Worm (Caenorhabditis elegans) whole organism, L1 larva: ENCODE results near the gene rbm-42.
A peak's percentile ranks its signal among the peaks of the same experiment; 100 is the strongest.

Experiments
- C16A3.4 ChIP-seq: fragments of 150-350 bp; optimal IDR thresholded peaks from 2 replicates; lab custom pipeline; 2014; ENCODE audit warnings: missing biosample characterization, missing genetic modification characterization
- F16B12.6 ChIP-seq: fragments of 150-350 bp; optimal IDR thresholded peaks from 2 replicates; lab custom pipeline; 2014; ENCODE audit warnings: missing biosample characterization, missing genetic modification characterization
- Y116A8C.19 ChIP-seq: sonication (generic microtip); optimal IDR thresholded peaks from 2 replicates; lab custom pipeline; 2016; ENCODE audit warnings: missing compliant biosample characterization, missing genetic modification characterization, borderline replicate concordance
- alr-1 ChIP-seq: fragments of 200-800 bp; sonication (Bioruptor generic); optimal IDR thresholded peaks from 2 replicates; lab custom pipeline; 2018; ENCODE audit warnings: borderline replicate concordance, mild to moderate bottlenecking, missing genetic modification characterization, missing compliant biosample characterization
- aly-2 ChIP-seq: fragments of 150-350 bp; optimal IDR thresholded peaks from 2 replicates; lab custom pipeline; 2014; ENCODE audit warnings: missing biosample characterization, missing genetic modification characterization
- ama-1 ChIP-seq: fragments of 150-350 bp; optimal IDR thresholded peaks from 2 replicates; lab custom pipeline; 2014
- blmp-1 ChIP-seq: fragments of 150-350 bp; optimal IDR thresholded peaks from 2 replicates; lab custom pipeline; 2014; ENCODE audit warnings: missing biosample characterization, missing genetic modification characterization
- ceh-63 ChIP-seq: fragments of 200-800 bp; sonication (Bioruptor generic); optimal IDR thresholded peaks from 2 replicates; lab custom pipeline; 2018; ENCODE audit warnings: mild to moderate bottlenecking, missing genetic modification characterization, missing compliant biosample characterization
- ceh-90 ChIP-seq: sonication (generic microtip); optimal IDR thresholded peaks from 2 replicates; lab custom pipeline; 2016; ENCODE audit warnings: missing genetic modification characterization, missing compliant biosample characterization
- dpl-1 ChIP-seq, 3 experiments: fragments of 150-350 bp in 2 of 3; sonication (generic microtip) in 1 of 3; optimal IDR thresholded peaks; 2 replicates each; lab custom pipeline; 2014 to 2017; ENCODE audit warnings: missing biosample characterization in 3 of 3, missing genetic modification characterization in 3 of 3, missing genetic modification reagents in 3 of 3
- dsc-1 ChIP-seq: sonication (generic microtip); optimal IDR thresholded peaks from 2 replicates; lab custom pipeline; 2016; ENCODE audit warnings: mild to moderate bottlenecking, missing genetic modification characterization, missing compliant biosample characterization
- efl-1 ChIP-seq, 4 experiments: fragments of 150-350 bp; optimal IDR thresholded peaks in 3 of 4; peaks in 1 of 4; 1 replicate in 1 of 4; 2 replicates in 3 of 4; lab custom pipeline; 2014; ENCODE audit warnings: missing biosample characterization in 2 of 4, missing genetic modification characterization in 2 of 4, missing genetic modification reagents in 2 of 4
- efl-3 ChIP-seq: fragments of 200-800 bp; sonication (Bioruptor generic); optimal IDR thresholded peaks from 2 replicates; lab custom pipeline; 2018; ENCODE audit warnings: mild to moderate bottlenecking, missing genetic modification characterization, missing compliant biosample characterization
- egl-27 ChIP-seq, 2 experiments: fragments of 150-350 bp in 1 of 2; sonication (generic microtip); optimal IDR thresholded peaks; 3 replicates each; lab custom pipeline; 2017 to 2018; ENCODE audit warnings: missing biosample characterization in 2 of 2, missing genetic modification characterization in 2 of 2, missing genetic modification reagents in 2 of 2
- fkh-8 ChIP-seq: sonication (generic microtip); optimal IDR thresholded peaks from 2 replicates; lab custom pipeline; 2016; ENCODE audit warnings: mild to moderate bottlenecking, missing genetic modification characterization, missing compliant biosample characterization
- grh-1 ChIP-seq: fragments of 200-800 bp; sonication (Bioruptor generic); IDR thresholded peaks from 2 replicates; pipeline ENCODE4 v1.3.6; 2022; ENCODE audit warnings: missing genetic modification reagents, missing genetic modification characterization, missing compliant biosample characterization
- jun-1 ChIP-seq: fragments of 150-350 bp; optimal IDR thresholded peaks from 2 replicates; lab custom pipeline; 2014; ENCODE audit warnings: missing biosample characterization, missing genetic modification reagents, missing genetic modification characterization
- lin-13 ChIP-seq: fragments of 150-350 bp; optimal IDR thresholded peaks from 2 replicates; lab custom pipeline; 2014; ENCODE audit warnings: missing biosample characterization, missing genetic modification reagents, missing genetic modification characterization
- lin-14 ChIP-seq: fragments of 200-800 bp; sonication (Bioruptor generic); optimal IDR thresholded peaks from 2 replicates; lab custom pipeline; 2018; ENCODE audit warnings: mild to moderate bottlenecking, missing genetic modification characterization, moderate library complexity, missing compliant biosample characterization
- lin-35 ChIP-seq, 2 experiments: fragments of 150-350 bp; optimal IDR thresholded peaks; 2 replicates each; lab custom pipeline; 2014; ENCODE audit warnings: missing biosample characterization in 2 of 2, missing genetic modification characterization in 2 of 2, missing genetic modification reagents in 2 of 2
- lsy-2 ChIP-seq, 2 experiments: fragments of 150-350 bp; optimal IDR thresholded peaks; 2 replicates each; lab custom pipeline; 2014; ENCODE audit warnings: missing biosample characterization in 2 of 2, missing genetic modification characterization in 2 of 2
- mab-9 ChIP-seq: fragments of 200-800 bp; sonication (Bioruptor generic); IDR thresholded peaks from 2 replicates; pipeline ENCODE4 v1.3.6; 2022; ENCODE audit warnings: missing genetic modification reagents, missing genetic modification characterization, missing compliant biosample characterization
- mef-2 ChIP-seq: fragments of 150-350 bp; optimal IDR thresholded peaks from 2 replicates; lab custom pipeline; 2014; ENCODE audit warnings: missing biosample characterization, missing genetic modification characterization
- mep-1 ChIP-seq: fragments of 150-350 bp; optimal IDR thresholded peaks from 2 replicates; lab custom pipeline; 2014; ENCODE audit warnings: missing biosample characterization, missing genetic modification characterization
- nhr-12 ChIP-seq: sonication (generic microtip); optimal IDR thresholded peaks from 2 replicates; lab custom pipeline; 2017; ENCODE audit warnings: missing biosample characterization, missing genetic modification characterization
- nhr-19 ChIP-seq: fragments of 200-800 bp; sonication (Bioruptor generic); conservative IDR thresholded peaks from 2 replicates; pipeline ENCODE4 v1.3.6; 2022; ENCODE audit warnings: missing genetic modification characterization, missing compliant biosample characterization
- nhr-20 ChIP-seq: sonication (generic microtip); optimal IDR thresholded peaks from 2 replicates; lab custom pipeline; 2016; ENCODE audit warnings: mild to moderate bottlenecking, missing genetic modification characterization, missing compliant biosample characterization
- nhr-47 ChIP-seq: sonication (generic microtip); optimal IDR thresholded peaks from 2 replicates; lab custom pipeline; 2016; ENCODE audit warnings: mild to moderate bottlenecking, missing genetic modification characterization, moderate library complexity, missing compliant biosample characterization
- nhr-71 ChIP-seq: sonication (generic microtip); optimal IDR thresholded peaks from 2 replicates; lab custom pipeline; 2016; ENCODE audit warnings: mild to moderate bottlenecking, missing genetic modification characterization, moderate library complexity, missing compliant biosample characterization
- nhr-76 ChIP-seq: sonication (generic microtip); optimal IDR thresholded peaks from 2 replicates; lab custom pipeline; 2017; ENCODE audit warnings: missing biosample characterization, missing genetic modification characterization
- nhr-77 ChIP-seq: fragments of 150-350 bp; optimal IDR thresholded peaks from 2 replicates; lab custom pipeline; 2014; ENCODE audit warnings: missing biosample characterization, missing genetic modification characterization
- nhr-85 ChIP-seq: sonication (generic microtip); peaks from one replicate; lab custom pipeline; 2016; ENCODE audit warnings: missing genetic modification characterization, inconsistent platforms, missing compliant biosample characterization
- nhr-90 ChIP-seq: sonication (generic microtip); optimal IDR thresholded peaks from 2 replicates; lab custom pipeline; 2016; ENCODE audit warnings: mild to moderate bottlenecking, missing genetic modification characterization, missing compliant biosample characterization; ENCODE audit not compliant: poor library complexity
- pag-3 ChIP-seq: sonication (generic microtip); optimal IDR thresholded peaks from 2 replicates; lab custom pipeline; 2017; ENCODE audit warnings: missing genetic modification characterization, mild to moderate bottlenecking, missing compliant biosample characterization, antibody characterized with exemption, borderline replicate concordance; ENCODE audit not compliant: insufficient read depth
- rnt-1 ChIP-seq: sonication (generic microtip); optimal IDR thresholded peaks from 2 replicates; lab custom pipeline; 2016; ENCODE audit warnings: mild to moderate bottlenecking, missing genetic modification characterization, moderate library complexity, missing compliant biosample characterization
- skn-1 ChIP-seq: fragments of 150-350 bp; optimal IDR thresholded peaks from 2 replicates; lab custom pipeline; 2014; ENCODE audit warnings: missing biosample characterization, missing genetic modification characterization
- snpc-4 ChIP-seq: fragments of 150-350 bp; optimal IDR thresholded peaks from 2 replicates; lab custom pipeline; 2014; ENCODE audit warnings: missing biosample characterization, missing genetic modification characterization
- snu-23 ChIP-seq: sonication (generic microtip); optimal IDR thresholded peaks from 2 replicates; lab custom pipeline; 2016; ENCODE audit warnings: missing genetic modification characterization, missing compliant biosample characterization
- sptf-1 ChIP-seq: fragments of 150-350 bp; optimal IDR thresholded peaks from 2 replicates; lab custom pipeline; 2014; ENCODE audit warnings: missing biosample characterization, missing genetic modification characterization
- sup-37 ChIP-seq: fragments of 200-800 bp; sonication (Bioruptor generic); optimal IDR thresholded peaks from 2 replicates; lab custom pipeline; 2018; ENCODE audit warnings: mild to moderate bottlenecking, missing genetic modification characterization, missing compliant biosample characterization
- swsn-7 ChIP-seq: sonication (generic microtip); optimal IDR thresholded peaks from 2 replicates; lab custom pipeline; 2016; ENCODE audit warnings: missing genetic modification characterization, missing compliant biosample characterization
- tbx-2 ChIP-seq: sonication (generic microtip); optimal IDR thresholded peaks from 2 replicates; lab custom pipeline; 2016; ENCODE audit warnings: missing genetic modification characterization, missing compliant biosample characterization
- tlp-1 ChIP-seq: fragments of 150-350 bp; optimal IDR thresholded peaks from 2 replicates; lab custom pipeline; 2014; ENCODE audit warnings: missing biosample characterization, missing genetic modification characterization
- unc-30 ChIP-seq: sonication (generic microtip); optimal IDR thresholded peaks from 2 replicates; lab custom pipeline; 2017; ENCODE audit warnings: missing biosample characterization, missing genetic modification characterization
- unc-62 ChIP-seq: fragments of 150-350 bp; optimal IDR thresholded peaks from 2 replicates; lab custom pipeline; 2014; ENCODE audit warnings: missing biosample characterization, missing genetic modification reagents, missing genetic modification characterization
- unc-86 ChIP-seq: sonication (generic microtip); optimal IDR thresholded peaks from 2 replicates; lab custom pipeline; 2016; ENCODE audit warnings: missing genetic modification characterization, missing compliant biosample characterization
- unc-98 ChIP-seq: fragments of 200-800 bp; sonication (Bioruptor generic); IDR thresholded peaks from 2 replicates; pipeline ENCODE4 v1.3.6; 2022; ENCODE audit warnings: missing genetic modification characterization, missing compliant biosample characterization
- xbp-1 ChIP-seq: sonication (generic microtip); optimal IDR thresholded peaks from 2 replicates; lab custom pipeline; 2016; ENCODE audit warnings: missing genetic modification characterization, missing compliant biosample characterization
- zip-4 ChIP-seq: fragments of 200-800 bp; sonication (Bioruptor generic); optimal IDR thresholded peaks from 2 replicates; lab custom pipeline; 2018; ENCODE audit warnings: mild to moderate bottlenecking, missing genetic modification characterization, moderate library complexity, missing compliant biosample characterization

rbm-42 gene

DNA sequence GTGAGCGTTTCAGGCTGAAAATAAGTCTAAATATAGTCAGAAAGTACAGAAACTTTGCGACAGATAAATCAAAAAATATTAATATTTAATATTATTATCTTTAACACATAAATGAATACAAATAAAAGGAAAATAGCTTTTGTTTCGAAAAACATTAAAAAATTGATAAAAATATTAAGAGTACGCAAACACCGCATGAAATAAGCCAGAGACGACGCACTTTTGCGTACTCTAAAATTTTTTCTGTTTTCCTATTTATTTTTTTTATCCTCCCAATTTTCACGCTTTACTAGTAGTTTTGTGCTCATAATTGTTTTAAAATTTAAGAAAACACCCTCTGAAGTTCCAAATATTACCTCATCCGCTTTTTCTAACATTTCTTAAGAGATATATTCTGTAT, at the start of gene rbm-42, which contains the start of gene grwd-1:
rbm-42 (minus strand) TSS at position 93 of the 400 bp plus-strand sequence.
grwd-1 (plus strand) TSS at position 328 of the 400 bp plus-strand sequence.
- TF ChIP-seq snu-23 (GFP tag; lab: Kevin White, UChicago) = peak; percentile 30
- TF ChIP-seq dpl-1 (GFP tag; optimal IDR thresholded peaks at IDR 0.05; lab: Kevin White, UChicago) = peak in 2 of 3 experiments; percentile 49 to 57
- TF ChIP-seq lsy-2 (tag; optimal IDR thresholded peaks at IDR 0.05; lab: Kevin White, UChicago) = peak; percentile 27 to 66
- peak; percentile 32 to 43 for TF ChIP-seq efl-1 (optimal IDR thresholded peaks at IDR 0.05; lab: Kevin White, UChicago)
- TF ChIP-seq efl-1 (GFP tag; optimal IDR thresholded peaks at IDR 0.05 in 1 of 2; lab: Kevin White, UChicago) = peak; percentile 58 to 76
- TF ChIP-seq tlp-1 = no peak
- TF ChIP-seq snpc-4 (tag; lab: Kevin White, UChicago) = no peak
- no peak for TF ChIP-seq aly-2
- peak; percentile 83 for TF ChIP-seq F16B12.6 (tag; lab: Kevin White, UChicago)
- TF ChIP-seq skn-1 = peak; percentile 20
- TF ChIP-seq lin-35 (GFP tag; optimal IDR thresholded peaks at IDR 0.05; lab: Kevin White, UChicago) = peak; percentile 21 to 57
- peak; percentile 8 for TF ChIP-seq C16A3.4 (tag; lab: Kevin White, UChicago)
- peak; percentile 15 for TF ChIP-seq blmp-1 (tag; lab: Kevin White, UChicago)
- peak; percentile 42 for TF ChIP-seq tbx-2
- TF ChIP-seq mep-1 (tag; lab: Kevin White, UChicago) = peak; percentile 62

DNA sequence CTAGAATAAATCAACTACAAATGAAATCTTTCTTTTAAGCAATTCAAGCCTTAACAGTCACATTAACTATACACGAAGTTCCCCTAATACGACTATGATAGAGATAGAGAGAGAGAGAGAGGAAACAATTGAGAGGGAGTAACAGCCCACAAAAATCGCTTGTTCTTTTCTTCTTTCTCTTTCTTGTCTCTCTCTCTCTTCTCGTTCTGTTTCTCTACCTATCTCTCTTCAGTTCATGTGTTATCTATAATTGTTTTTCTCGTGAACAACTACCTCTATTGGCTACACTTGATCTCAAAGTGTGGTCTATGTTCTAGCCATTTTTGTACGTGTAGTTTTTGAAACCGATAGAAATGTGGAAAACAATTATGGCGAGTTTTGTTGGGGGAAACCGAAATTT, 49.6 kb upstream of the rbm-42 start:
- TF ChIP-seq zip-4 (GFP tag; lab: Kevin White, UChicago) (no peak), lin-13 (GFP tag; lab: Kevin White, UChicago) (peak; percentile 12), tbx-2 (peak; percentile 51), nhr-76 (tag; lab: Kevin White, UChicago) (no peak), lin-14 (GFP tag; lab: Kevin White, UChicago) (peak; percentile 88), blmp-1 (tag; lab: Kevin White, UChicago) (peak; percentile 40), unc-62 (GFP tag; lab: Kevin White, UChicago) (no peak), alr-1 (no peak), mab-9 (GFP tag; lab: Robert Waterston, UW) (no peak), ceh-90 (tag; lab: Kevin White, UChicago) (no peak), nhr-47 (tag; lab: Kevin White, UChicago) (peak; percentile 46), xbp-1 (tag; lab: Kevin White, UChicago) (no peak), swsn-7 (peak; percentile 39), dsc-1 (no peak), C16A3.4 (tag; lab: Kevin White, UChicago) (peak; percentile 43), nhr-20 (tag; lab: Kevin White, UChicago) (peak; percentile 87), fkh-8 (tag; lab: Kevin White, UChicago) (peak; percentile 8), egl-27 (tag; optimal IDR thresholded peaks at IDR 0.05; lab: Kevin White, UChicago) (no peak), unc-86 (tag; lab: Kevin White, UChicago) (no peak), pag-3 (no peak), jun-1 (tag; lab: Kevin White, UChicago) (peak; percentile 46), unc-30 (tag; lab: Kevin White, UChicago) (no peak), nhr-19 (GFP tag; lab: Robert Waterston, UW) (peak; percentile 60), efl-3 (no peak), nhr-85 (tag; lab: Kevin White, UChicago) (peak; percentile 89), dpl-1 (GFP tag; optimal IDR thresholded peaks at IDR 0.05; lab: Kevin White, UChicago) (peak in 2 of 3 experiments; percentile 10 to 34), mef-2 (no peak), unc-98 (no peak), sptf-1 (no peak), ceh-63 (GFP tag; lab: Kevin White, UChicago) (no peak), rnt-1 (tag; lab: Kevin White, UChicago) (peak; percentile 40), nhr-90 (tag; lab: Kevin White, UChicago) (peak; percentile 67), skn-1 (no peak), ama-1 (lab: Kevin White, UChicago) (no peak), grh-1 (GFP tag; lab: Robert Waterston, UW) (no peak), tlp-1 (no peak), Y116A8C.19 (tag; lab: Kevin White, UChicago) (no peak), nhr-12 (tag; lab: Kevin White, UChicago) (no peak), sup-37 (no peak), lin-35 (GFP tag; optimal IDR thresholded peaks at IDR 0.05; lab: Kevin White, UChicago) (peak; percentile 45 to 71), nhr-71 (tag; lab: Kevin White, UChicago) (peak; percentile 80), lsy-2 (tag; optimal IDR thresholded peaks at IDR 0.05; lab: Kevin White, UChicago) (peak; percentile 49 to 74), nhr-77 (tag; lab: Kevin White, UChicago) (peak; percentile 76), snpc-4 (tag; lab: Kevin White, UChicago) (no peak)
